Worm (Caenorhabditis elegans) whole organism, L4 larva: Measurements from ENCODE around the gene npl-10.

Source experiments
- D1046.2 ChIP-seq: fragments of 200-800 bp; sonication (Bioruptor generic); IDR thresholded peaks from 2 replicates; pipeline ENCODE4 v1.3.6; 2022; ENCODE audit warnings: missing genetic modification characterization, missing compliant biosample characterization
- F26F4.8 ChIP-seq: fragments of 200-800 bp; sonication (Bioruptor generic); conservative IDR thresholded peaks from 2 replicates; pipeline ENCODE4 v1.3.6; 2022; ENCODE audit warnings: missing genetic modification characterization, missing compliant biosample characterization
- R02D3.7 ChIP-seq: fragments of 150-350 bp; sonication (generic microtip); optimal IDR thresholded peaks from 3 replicates; lab custom pipeline; 2014; ENCODE audit warnings: missing biosample characterization, missing genetic modification characterization
- T20F7.1 ChIP-seq: fragments of 200-800 bp; sonication (Bioruptor generic); optimal IDR thresholded peaks from 2 replicates; lab custom pipeline; 2018; ENCODE audit warnings: mild to moderate bottlenecking, missing genetic modification characterization, missing compliant biosample characterization
- Y105C5A.15 ChIP-seq: fragments of 200-800 bp; sonication (Bioruptor generic); IDR thresholded peaks from 2 replicates; pipeline ENCODE4 v1.3.6; 2022; ENCODE audit warnings: missing genetic modification characterization, missing compliant biosample characterization
- Y5F2A.4 ChIP-seq: fragments of 200-800 bp; sonication (Bioruptor generic); optimal IDR thresholded peaks from 2 replicates; lab custom pipeline; 2018; ENCODE audit warnings: mild to moderate bottlenecking, missing genetic modification characterization, missing compliant biosample characterization
- ZK337.2 ChIP-seq: fragments of 200-800 bp; sonication (Bioruptor generic); IDR thresholded peaks from 2 replicates; pipeline ENCODE4 v1.3.6; 2022; ENCODE audit warnings: missing genetic modification reagents, missing genetic modification characterization, missing compliant biosample characterization
- aha-1 ChIP-seq: fragments of 150-350 bp; peaks from one replicate; lab custom pipeline; 2014; ENCODE audit warnings: missing biosample characterization, missing genetic modification characterization
- ceh-20 ChIP-seq: fragments of 200-800 bp; sonication (Bioruptor generic); IDR thresholded peaks from 2 replicates; pipeline ENCODE4 v1.3.6; 2022; ENCODE audit warnings: missing genetic modification reagents, missing genetic modification characterization, missing compliant biosample characterization
- ceh-82 ChIP-seq: sonication (generic microtip); optimal IDR thresholded peaks from 2 replicates; lab custom pipeline; 2017; ENCODE audit warnings: missing biosample characterization, missing genetic modification characterization
- cey-2 ChIP-seq: sonication (generic microtip); optimal IDR thresholded peaks from 3 replicates; lab custom pipeline; 2017; ENCODE audit warnings: missing genetic modification characterization, mild to moderate bottlenecking, missing compliant biosample characterization, antibody characterized with exemption, borderline replicate concordance; ENCODE audit not compliant: insufficient read depth
- daf-16 ChIP-seq, 3 experiments: sonication (generic microtip); optimal IDR thresholded peaks; 2 replicates each; lab custom pipeline; 2016 to 2017; ENCODE audit warnings: missing genetic modification characterization in 3 of 3, missing genetic modification reagents in 3 of 3, mild to moderate bottlenecking in 2 of 3, missing compliant biosample characterization in 2 of 3, missing biosample characterization in 1 of 3, moderate library complexity in 1 of 3
- dpl-1 ChIP-seq: fragments of 150-350 bp; optimal IDR thresholded peaks from 2 replicates; lab custom pipeline; 2014; ENCODE audit warnings: missing biosample characterization, missing genetic modification reagents, missing genetic modification characterization
- dve-1 ChIP-seq: sonication (generic microtip); optimal IDR thresholded peaks from 2 replicates; lab custom pipeline; 2017; ENCODE audit warnings: antibody characterized with exemption, mild to moderate bottlenecking, missing genetic modification characterization, missing compliant biosample characterization; ENCODE audit not compliant: insufficient read depth
- gei-8 ChIP-seq: fragments of 200-800 bp; sonication (Bioruptor generic); optimal IDR thresholded peaks from 2 replicates; lab custom pipeline; 2018; ENCODE audit warnings: mild to moderate bottlenecking, missing genetic modification characterization, missing compliant biosample characterization
- hlh-11 ChIP-seq: fragments of 200-800 bp; sonication (Bioruptor generic); optimal IDR thresholded peaks from 2 replicates; lab custom pipeline; 2018; ENCODE audit warnings: mild to moderate bottlenecking, missing genetic modification characterization, missing compliant biosample characterization
- hlh-30 ChIP-seq: sonication (generic microtip); optimal IDR thresholded peaks from 2 replicates; lab custom pipeline; 2017; ENCODE audit warnings: antibody characterized with exemption, mild to moderate bottlenecking, missing genetic modification characterization, missing compliant biosample characterization; ENCODE audit not compliant: insufficient read depth
- lin-15B ChIP-seq: fragments of 150-350 bp; sonication (generic microtip); optimal IDR thresholded peaks from 3 replicates; lab custom pipeline; 2014; ENCODE audit warnings: missing biosample characterization, missing genetic modification characterization
- lin-38 ChIP-seq: fragments of 200-800 bp; sonication (Bioruptor generic); IDR thresholded peaks from 2 replicates; pipeline ENCODE4 v1.3.6; 2022; ENCODE audit warnings: missing genetic modification reagents, missing genetic modification characterization, missing compliant biosample characterization
- lin-39 ChIP-seq: fragments of 150-350 bp; optimal IDR thresholded peaks from 2 replicates; lab custom pipeline; 2014; ENCODE audit warnings: missing biosample characterization, missing genetic modification reagents, missing genetic modification characterization
- lsy-2 ChIP-seq, 2 experiments: fragments of 150-350 bp in 1 of 2; sonication (generic microtip) in 1 of 2; optimal IDR thresholded peaks; 2 replicates each; lab custom pipeline; 2014 to 2017; ENCODE audit warnings: missing biosample characterization in 2 of 2, missing genetic modification characterization in 2 of 2
- madf-5 ChIP-seq, 2 experiments: fragments of 200-800 bp; sonication (Bioruptor generic); IDR thresholded peaks; 2 replicates each; pipeline ENCODE4 v1.3.6; 2022; ENCODE audit warnings: missing compliant biosample characterization in 2 of 2, missing genetic modification characterization in 2 of 2
- mdl-1 ChIP-seq, 2 experiments: fragments of 150-350 bp in 1 of 2; sonication (generic microtip) in 1 of 2; optimal IDR thresholded peaks; 2 replicates each; lab custom pipeline; 2014 to 2017; ENCODE audit warnings: missing biosample characterization in 2 of 2, missing genetic modification characterization in 2 of 2
- mep-1 ChIP-seq: fragments of 150-350 bp; sonication (generic microtip); optimal IDR thresholded peaks from 3 replicates; lab custom pipeline; 2014; ENCODE audit warnings: missing biosample characterization, missing genetic modification characterization
- nhr-10 ChIP-seq: fragments of 150-350 bp; optimal IDR thresholded peaks from 2 replicates; lab custom pipeline; 2014; ENCODE audit warnings: missing biosample characterization, missing genetic modification characterization
- nhr-102 ChIP-seq: sonication (generic microtip); optimal IDR thresholded peaks from 2 replicates; lab custom pipeline; 2016; ENCODE audit warnings: mild to moderate bottlenecking, missing genetic modification characterization, moderate library complexity, missing compliant biosample characterization
- nhr-28 ChIP-seq: fragments of 150-350 bp; optimal IDR thresholded peaks from 2 replicates; lab custom pipeline; 2014; ENCODE audit warnings: missing biosample characterization, missing genetic modification characterization
- nhr-48 ChIP-seq: sonication (generic microtip); optimal IDR thresholded peaks from 2 replicates; lab custom pipeline; 2016; ENCODE audit warnings: mild to moderate bottlenecking, missing genetic modification characterization, missing compliant biosample characterization
- nhr-76 ChIP-seq: fragments of 150-350 bp; optimal IDR thresholded peaks from 2 replicates; lab custom pipeline; 2014; ENCODE audit warnings: missing biosample characterization, missing genetic modification characterization
- nhr-77 ChIP-seq: fragments of 150-350 bp; optimal IDR thresholded peaks from 2 replicates; lab custom pipeline; 2014; ENCODE audit warnings: missing biosample characterization, missing genetic modification characterization
- pha-4 ChIP-seq, 2 experiments: fragments of 150-350 bp in 1 of 2; fragments of 200-800 bp in 1 of 2; sonication (Bioruptor generic) in 1 of 2; IDR thresholded peaks in 1 of 2; optimal IDR thresholded peaks in 1 of 2; 2 replicates each; pipeline versions ENCODE4 v1.3.6 to Lab custom; 2014 to 2022; ENCODE audit warnings: missing genetic modification characterization in 2 of 2, missing genetic modification reagents in 2 of 2, missing biosample characterization in 1 of 2, missing compliant biosample characterization in 1 of 2
- php-3 ChIP-seq: fragments of 200-800 bp; sonication (Bioruptor generic); IDR thresholded peaks from 2 replicates; pipeline ENCODE4 v1.3.6; 2022; ENCODE audit warnings: missing genetic modification reagents, missing genetic modification characterization, missing compliant biosample characterization
- pqm-1 ChIP-seq: sonication (generic microtip); optimal IDR thresholded peaks from 2 replicates; lab custom pipeline; 2017; ENCODE audit warnings: missing biosample characterization, missing genetic modification characterization
- rbr-2 ChIP-seq: sonication (generic microtip); optimal IDR thresholded peaks from 2 replicates; lab custom pipeline; 2016; ENCODE audit warnings: missing genotype, missing genetic modification characterization, missing compliant biosample characterization
- sdz-12 ChIP-seq: fragments of 200-800 bp; sonication (Bioruptor generic); optimal IDR thresholded peaks from 2 replicates; lab custom pipeline; 2018; ENCODE audit warnings: mild to moderate bottlenecking, missing genetic modification characterization, missing compliant biosample characterization
- snpc-1.2 ChIP-seq: fragments of 200-800 bp; sonication (Bioruptor generic); IDR thresholded peaks from 2 replicates; pipeline ENCODE4 v1.3.6; 2022; ENCODE audit warnings: missing genetic modification reagents, missing genetic modification characterization, missing compliant biosample characterization
- snpc-4 ChIP-seq: fragments of 150-350 bp; optimal IDR thresholded peaks from 2 replicates; lab custom pipeline; 2014; ENCODE audit warnings: missing biosample characterization, missing genetic modification characterization
- spr-1 ChIP-seq: sonication (generic microtip); optimal IDR thresholded peaks from 2 replicates; lab custom pipeline; 2016; ENCODE audit warnings: mild to moderate bottlenecking, missing genetic modification characterization, missing compliant biosample characterization
- tag-97 ChIP-seq: fragments of 200-800 bp; sonication (Bioruptor generic); IDR thresholded peaks from 2 replicates; pipeline ENCODE4 v1.3.6; 2022; ENCODE audit warnings: missing genetic modification characterization, missing compliant biosample characterization
- unc-39 ChIP-seq: sonication (generic microtip); optimal IDR thresholded peaks from 2 replicates; lab custom pipeline; 2017; ENCODE audit warnings: missing biosample characterization, missing genetic modification characterization
- unc-62 ChIP-seq, 3 experiments: fragments of 150-350 bp in 1 of 3; sonication (generic microtip); optimal IDR thresholded peaks in 2 of 3; peaks in 1 of 3; 1 replicate in 1 of 3; 2 replicates in 2 of 3; lab custom pipeline; 2014 to 2017; ENCODE audit warnings: missing biosample characterization in 3 of 3, missing genetic modification characterization in 3 of 3, missing genetic modification reagents in 3 of 3, missing genotype in 1 of 3
- zag-1 ChIP-seq: fragments of 150-350 bp; optimal IDR thresholded peaks from 2 replicates; lab custom pipeline; 2014; ENCODE audit warnings: missing biosample characterization, missing genetic modification characterization
- zip-11 ChIP-seq: fragments of 200-800 bp; sonication (Bioruptor generic); IDR thresholded peaks from 2 replicates; pipeline ENCODE4 v1.3.6; 2022; ENCODE audit warnings: missing genetic modification characterization, missing compliant biosample characterization
- ztf-11 ChIP-seq: fragments of 150-350 bp; optimal IDR thresholded peaks from 2 replicates; lab custom pipeline; 2014; ENCODE audit warnings: missing biosample characterization, missing genetic modification characterization
- ztf-7 ChIP-seq: fragments of 150-350 bp; optimal IDR thresholded peaks from 2 replicates; lab custom pipeline; 2014; ENCODE audit warnings: missing biosample characterization, missing genetic modification characterization

The npl-10 gene

ce11 chrIII:3953235-3953634 lies 17.5 kb upstream of the npl-10 start (continued):
- TF ChIP-seq nhr-77 (tag; lab: Kevin White, UChicago) (peak; percentile 57), nhr-76 (tag; lab: Kevin White, UChicago) (no peak)

DNA sequence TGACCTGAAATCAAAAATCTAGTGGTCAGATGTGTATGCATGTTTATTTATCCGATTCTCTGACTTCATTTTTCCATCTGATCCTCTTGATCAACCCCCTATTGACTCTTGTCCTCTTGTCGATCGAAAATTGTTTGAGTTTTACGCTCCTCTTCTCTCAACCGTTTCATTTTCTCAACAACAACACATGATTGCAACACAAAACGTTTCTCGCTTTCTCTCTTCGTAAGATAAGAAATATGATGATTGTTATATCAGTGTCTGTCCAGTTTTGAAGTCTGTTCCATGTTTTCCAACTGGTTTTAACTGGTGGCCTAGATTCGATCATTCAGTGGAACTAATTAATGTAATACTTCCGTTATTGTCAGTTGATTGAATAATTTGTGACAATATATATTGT lies 16.4 kb upstream of the npl-10 start:
- peak; percentile 46 for TF ChIP-seq aha-1
- no peak for TF ChIP-seq madf-5 (GFP tag; IDR thresholded peaks at IDR 0.05; lab: Robert Waterston, UW)
- TF ChIP-seq ztf-7 (tag; lab: Kevin White, UChicago): no peak
- no peak for TF ChIP-seq nhr-10 (tag; lab: Kevin White, UChicago)
- peak in 1 of 2 experiments; percentile 51 for TF ChIP-seq daf-16 (GFP tag; optimal IDR thresholded peaks at IDR 0.05; lab: Kevin White, UChicago)
- TF ChIP-seq daf-16 (tag; optimal IDR thresholded peaks at IDR 0.05; lab: Kevin White, UChicago): peak; percentile 59
- no peak for TF ChIP-seq gei-8 (GFP tag; lab: Kevin White, UChicago)
- no peak for TF ChIP-seq mep-1
- TF ChIP-seq Y105C5A.15: no peak
- no peak for TF ChIP-seq spr-1
- no peak for TF ChIP-seq lin-15B (tag; lab: Kevin White, UChicago)
- no peak for TF ChIP-seq lin-39 (tag; lab: Kevin White, UChicago)
- TF ChIP-seq unc-62 (GFP tag; optimal IDR thresholded peaks at IDR 0.05 in 1 of 2; lab: Kevin White, UChicago): peak in 1 of 2 experiments; percentile 90
- TF ChIP-seq unc-62 (tag; optimal IDR thresholded peaks at IDR 0.05; lab: Kevin White, UChicago): no peak
- peak in 1 of 2 experiments; percentile 75 for TF ChIP-seq mdl-1 (tag; optimal IDR thresholded peaks at IDR 0.05; lab: Kevin White, UChicago)
- TF ChIP-seq sdz-12 (GFP tag; lab: Kevin White, UChicago): no peak
- TF ChIP-seq hlh-11 (tag; lab: Kevin White, UChicago): no peak
- no peak for TF ChIP-seq nhr-48 (tag; lab: Kevin White, UChicago)
- no peak for TF ChIP-seq tag-97 (GFP tag; lab: Robert Waterston, UW)
- no peak for TF ChIP-seq ceh-82 (tag; lab: Kevin White, UChicago)
- no peak for TF ChIP-seq R02D3.7
- TF ChIP-seq ZK337.2 (GFP tag; lab: Robert Waterston, UW): no peak
- no peak for TF ChIP-seq lin-38 (GFP tag; lab: Robert Waterston, UW)
- peak; percentile 62 for TF ChIP-seq pqm-1 (tag; lab: Kevin White, UChicago)
- TF ChIP-seq zag-1 (tag; lab: Kevin White, UChicago): no peak
- no peak for TF ChIP-seq nhr-102
- TF ChIP-seq dve-1: peak; percentile 9
- TF ChIP-seq D1046.2: no peak
- TF ChIP-seq unc-39 (tag; lab: Kevin White, UChicago): no peak
- TF ChIP-seq zip-11 (GFP tag; lab: Robert Waterston, UW): no peak
- no peak for TF ChIP-seq snpc-1.2 (GFP tag; lab: Robert Waterston, UW)
- peak in 1 of 2 experiments; percentile 32 for TF ChIP-seq lsy-2 (tag; optimal IDR thresholded peaks at IDR 0.05; lab: Kevin White, UChicago)
- peak; percentile 81 for TF ChIP-seq hlh-30 (tag; lab: Kevin White, UChicago)
- TF ChIP-seq dpl-1 (GFP tag; lab: Kevin White, UChicago): no peak
- TF ChIP-seq nhr-77 (tag; lab: Kevin White, UChicago): peak; percentile 77
- no peak for TF ChIP-seq rbr-2 (tag; lab: Kevin White, UChicago)
- no peak for TF ChIP-seq ztf-11
- TF ChIP-seq snpc-4 (tag; lab: Kevin White, UChicago): no peak
- no peak for TF ChIP-seq F26F4.8 (GFP tag; lab: Robert Waterston, UW)
- TF ChIP-seq nhr-28 (tag; lab: Kevin White, UChicago): peak; percentile 88

DNA sequence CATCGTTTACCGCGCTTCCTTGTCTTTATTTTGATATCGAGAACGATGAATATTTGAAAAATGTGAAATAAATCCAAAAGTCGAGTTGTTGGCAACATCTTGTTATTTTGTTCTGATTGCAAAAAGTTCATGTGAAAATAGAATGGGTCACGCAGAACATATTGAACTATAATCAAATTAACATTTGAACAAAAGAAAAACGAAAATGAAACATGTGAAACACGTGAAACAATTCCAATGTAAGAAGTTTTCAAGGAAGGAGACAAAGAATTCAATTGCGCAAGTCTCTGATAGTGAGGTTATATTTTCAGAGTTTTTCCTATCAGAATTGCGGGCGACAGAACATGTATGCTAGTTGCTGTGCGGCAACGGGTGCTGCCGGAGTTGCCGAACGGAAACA lies 4.3 kb downstream of the npl-10 start, which contains the start of gene F37A8.2:
F37A8.2 (minus strand) TSS at position 101 of the 400 bp plus-strand sequence.
- TF ChIP-seq unc-39 (tag; lab: Kevin White, UChicago) (no peak), Y5F2A.4 (GFP tag; lab: Kevin White, UChicago) (no peak), pha-4 (GFP tag; IDR thresholded peaks at IDR 0.05; lab: Robert Waterston, UW) (no peak), pha-4 (tag; optimal IDR thresholded peaks at IDR 0.05; lab: Kevin White, UChicago) (no peak), hlh-11 (tag; lab: Kevin White, UChicago) (no peak), cey-2 (tag; lab: Kevin White, UChicago) (no peak), ZK337.2 (GFP tag; lab: Robert Waterston, UW) (no peak), nhr-28 (tag; lab: Kevin White, UChicago) (no peak), ceh-20 (no peak), php-3 (no peak), T20F7.1 (GFP tag; lab: Kevin White, UChicago) (no peak)
